Worm (Caenorhabditis elegans) whole organism, late embryonic: ENCODE results near the gene ceh-75.

Experiments
- C38D4.7 ChIP-seq: fragments of 200-800 bp; sonication (Bioruptor generic); optimal IDR thresholded peaks from 2 replicates; lab custom pipeline; 2018; ENCODE audit warnings: mild to moderate bottlenecking, missing genetic modification characterization, moderate library complexity, missing compliant biosample characterization
- K09A11.1 ChIP-seq: sonication (generic microtip); optimal IDR thresholded peaks from 2 replicates; lab custom pipeline; 2017; ENCODE audit warnings: antibody characterized with exemption, mild to moderate bottlenecking, missing genetic modification characterization, missing compliant biosample characterization; ENCODE audit not compliant: insufficient read depth
- T23F11.4 ChIP-seq: fragments of 200-800 bp; sonication (Bioruptor generic); optimal IDR thresholded peaks from 2 replicates; lab custom pipeline; 2018; ENCODE audit warnings: mild to moderate bottlenecking, missing genetic modification characterization, missing compliant biosample characterization
- ceh-14 ChIP-seq: sonication (generic microtip); optimal IDR thresholded peaks from 2 replicates; lab custom pipeline; 2016; ENCODE audit warnings: missing genotype, missing genetic modification characterization, missing compliant biosample characterization
- ceh-22 ChIP-seq: sonication (generic microtip); optimal IDR thresholded peaks from 2 replicates; lab custom pipeline; 2017; ENCODE audit warnings: missing biosample characterization, missing genetic modification characterization
- ceh-48 ChIP-seq: sonication (generic microtip); optimal IDR thresholded peaks from 2 replicates; lab custom pipeline; 2016; ENCODE audit warnings: missing genetic modification characterization, inconsistent platforms, missing compliant biosample characterization
- ceh-6 ChIP-seq: fragments of 200-800 bp; sonication (Bioruptor generic); optimal IDR thresholded peaks from 2 replicates; lab custom pipeline; 2018; ENCODE audit warnings: mild to moderate bottlenecking, missing genetic modification characterization, missing compliant biosample characterization
- ceh-9 ChIP-seq: sonication (generic microtip); optimal IDR thresholded peaks from 2 replicates; lab custom pipeline; 2016; ENCODE audit warnings: mild to moderate bottlenecking, missing genetic modification characterization, inconsistent platforms, missing compliant biosample characterization
- ets-4 ChIP-seq: sonication (generic microtip); optimal IDR thresholded peaks from 2 replicates; lab custom pipeline; 2016; ENCODE audit warnings: missing genetic modification characterization, missing compliant biosample characterization
- eyg-1 ChIP-seq: sonication (generic microtip); optimal IDR thresholded peaks from 2 replicates; lab custom pipeline; 2016; ENCODE audit warnings: missing genotype, missing genetic modification characterization, missing compliant biosample characterization
- fkh-6 ChIP-seq: sonication (generic microtip); optimal IDR thresholded peaks from 2 replicates; lab custom pipeline; 2016; ENCODE audit warnings: missing genetic modification characterization, missing compliant biosample characterization
- hlh-13 ChIP-seq: fragments of 200-800 bp; sonication (Bioruptor generic); optimal IDR thresholded peaks from 2 replicates; lab custom pipeline; 2018; ENCODE audit warnings: mild to moderate bottlenecking, missing genetic modification characterization, missing compliant biosample characterization
- madf-2 ChIP-seq: sonication (generic microtip); optimal IDR thresholded peaks from 2 replicates; lab custom pipeline; 2017; ENCODE audit warnings: missing genetic modification characterization, missing compliant biosample characterization
- nfya-1 ChIP-seq: sonication (generic microtip); optimal IDR thresholded peaks from 2 replicates; lab custom pipeline; 2017; ENCODE audit warnings: missing genetic modification characterization, mild to moderate bottlenecking, missing compliant biosample characterization, antibody characterized with exemption, moderate library complexity
- nhr-11 ChIP-seq: fragments of 150-350 bp; optimal IDR thresholded peaks from 2 replicates; lab custom pipeline; 2014; ENCODE audit warnings: missing biosample characterization, missing genetic modification characterization
- nhr-232 ChIP-seq: sonication (generic microtip); optimal IDR thresholded peaks from 2 replicates; lab custom pipeline; 2016; ENCODE audit warnings: missing genetic modification characterization, missing compliant biosample characterization
- pag-3 ChIP-seq: sonication (generic microtip); optimal IDR thresholded peaks from 2 replicates; lab custom pipeline; 2016; ENCODE audit warnings: missing compliant biosample characterization, missing genetic modification characterization, borderline replicate concordance
- pat-9 ChIP-seq: fragments of 200-800 bp; sonication (Bioruptor generic); optimal IDR thresholded peaks from 2 replicates; lab custom pipeline; 2018; ENCODE audit warnings: mild to moderate bottlenecking, missing genetic modification characterization, moderate library complexity, missing compliant biosample characterization
- pax-1 ChIP-seq: fragments of 150-350 bp; optimal IDR thresholded peaks from 2 replicates; lab custom pipeline; 2014; ENCODE audit warnings: missing biosample characterization, missing genetic modification characterization
- pha-2 ChIP-seq: sonication (generic microtip); optimal IDR thresholded peaks from 2 replicates; lab custom pipeline; 2017; ENCODE audit warnings: mild to moderate bottlenecking, missing genetic modification characterization, missing compliant biosample characterization
- sox-2 ChIP-seq: fragments of 200-800 bp; sonication (Bioruptor generic); IDR thresholded peaks from 2 replicates; pipeline ENCODE4 v1.3.6; 2022; ENCODE audit warnings: missing genetic modification reagents, missing genetic modification characterization, missing compliant biosample characterization
- syd-9 ChIP-seq: sonication (generic microtip); optimal IDR thresholded peaks from 2 replicates; lab custom pipeline; 2016; ENCODE audit warnings: mild to moderate bottlenecking, missing genetic modification characterization, moderate library complexity, missing compliant biosample characterization
- tbx-2 ChIP-seq: sonication (generic microtip); optimal IDR thresholded peaks from 2 replicates; lab custom pipeline; 2016; ENCODE audit warnings: missing genetic modification characterization, missing compliant biosample characterization
- ttx-3 ChIP-seq: sonication (generic microtip); optimal IDR thresholded peaks from 2 replicates; lab custom pipeline; 2016; ENCODE audit warnings: missing genetic modification reagents, missing genetic modification characterization, missing compliant biosample characterization
- unc-3 ChIP-seq, 2 experiments: fragments of 200-800 bp in 1 of 2; sonication (Bioruptor generic) in 1 of 2; sonication (generic microtip) in 1 of 2; conservative IDR thresholded peaks in 1 of 2; optimal IDR thresholded peaks in 1 of 2; 2 replicates each; pipeline versions ENCODE4 v1.3.6 to Lab custom; 2016 to 2022; ENCODE audit warnings: missing compliant biosample characterization in 2 of 2, missing genetic modification characterization in 2 of 2, missing genetic modification reagents in 1 of 2
- zip-5 ChIP-seq: sonication (generic microtip); optimal IDR thresholded peaks from 2 replicates; lab custom pipeline; 2016; ENCODE audit warnings: missing genetic modification characterization, missing compliant biosample characterization

The ceh-75 gene

ce11 chrV:9970119-9970518 lies 49.0 kb downstream of the ceh-75 start (continued):
- peak; percentile 74 for TF ChIP-seq zip-5 (tag; lab: Kevin White, UChicago)
- TF ChIP-seq pat-9: peak; percentile 95
- TF ChIP-seq fkh-6 (tag; lab: Kevin White, UChicago): peak; percentile 94
- TF ChIP-seq madf-2 (tag; lab: Kevin White, UChicago): peak; percentile 87
- no peak for TF ChIP-seq pax-1 (tag; lab: Kevin White, UChicago)
- TF ChIP-seq ceh-48 (tag; lab: Kevin White, UChicago): peak; percentile 78
- peak; percentile 85 for TF ChIP-seq pag-3
- TF ChIP-seq tbx-2: peak; percentile 89
- TF ChIP-seq T23F11.4 (GFP tag; lab: Kevin White, UChicago): peak; percentile 93
- TF ChIP-seq K09A11.1 (tag; lab: Kevin White, UChicago): peak; percentile 61
- peak; percentile 80 for TF ChIP-seq pha-2 (tag; lab: Kevin White, UChicago)
- peak; percentile 90 for TF ChIP-seq hlh-13
- no peak for TF ChIP-seq ceh-22
- peak; percentile 91 for TF ChIP-seq C38D4.7 (GFP tag; lab: Kevin White, UChicago)
- TF ChIP-seq sox-2: peak; percentile 89
- peak; percentile 81 for TF ChIP-seq eyg-1
- peak; percentile 87 for TF ChIP-seq nhr-232 (tag; lab: Kevin White, UChicago)
- peak; percentile 82 for TF ChIP-seq unc-3 (GFP tag; conservative IDR thresholded peaks at IDR 0.05; lab: Robert Waterston, UW)
- peak; percentile 90 for TF ChIP-seq unc-3 (tag; optimal IDR thresholded peaks at IDR 0.05; lab: Kevin White, UChicago)
- peak; percentile 90 for TF ChIP-seq ceh-9 (tag; lab: Kevin White, UChicago)
- TF ChIP-seq ets-4 (tag; lab: Kevin White, UChicago): peak; percentile 71
- peak; percentile 94 for TF ChIP-seq ceh-6 (GFP tag; lab: Kevin White, UChicago)
- TF ChIP-seq nfya-1: peak; percentile 78
- TF ChIP-seq ttx-3 (tag; lab: Kevin White, UChicago): peak; percentile 96
- TF ChIP-seq syd-9 (tag; lab: Kevin White, UChicago): peak; percentile 96
- no peak for TF ChIP-seq nhr-11
- TF ChIP-seq ceh-14 (tag; lab: Kevin White, UChicago): peak; percentile 95
- TF ChIP-seq, all 69 proteins: peak for 63
